Fruit fly (Drosophila melanogaster) whole organism, prepupa: ENCODE results near the gene Grx5.

ENCODE experiments used
- Blimp-1 ChIP-seq: fragments of 200-800 bp; sonication (Bioruptor generic); optimal IDR thresholded peaks from 3 replicates; lab custom pipeline; 2017; ENCODE audit warnings: missing biosample characterization, missing genetic modification characterization, mild to moderate bottlenecking, moderate library complexity, missing genetic modification reagents
- CG10631 ChIP-seq: fragments of 200-800 bp; sonication (Bioruptor generic); optimal IDR thresholded peaks from 2 replicates; lab custom pipeline; 2016; ENCODE audit warnings: missing biosample characterization, missing genetic modification characterization
- CG10669 ChIP-seq: fragments of 200-800 bp; sonication (Bioruptor generic); optimal IDR thresholded peaks from 3 replicates; lab custom pipeline; 2018; ENCODE audit warnings: missing biosample characterization, mild to moderate bottlenecking, missing genetic modification characterization, moderate library complexity
- CG11294 ChIP-seq: fragments of 200-800 bp; sonication (Bioruptor generic); IDR thresholded peaks from 2 replicates; pipeline ENCODE4 v1.3.6; 2022; ENCODE audit warnings: missing biosample characterization, missing genetic modification characterization
- CG1621 ChIP-seq: fragments of 200-800 bp; sonication (Bioruptor generic); optimal IDR thresholded peaks from 3 replicates; lab custom pipeline; 2018; ENCODE audit warnings: missing biosample characterization, mild to moderate bottlenecking, missing genetic modification characterization
- CG31627 ChIP-seq: fragments of 200-800 bp; sonication (Bioruptor generic); optimal IDR thresholded peaks from 3 replicates; lab custom pipeline; 2016; ENCODE audit warnings: missing biosample characterization, missing genetic modification characterization
- CG32006 ChIP-seq: fragments of 200-800 bp; sonication (Bioruptor generic); optimal IDR thresholded peaks from 3 replicates; lab custom pipeline; 2017; ENCODE audit warnings: missing biosample characterization, mild to moderate bottlenecking, missing genetic modification characterization
- CG34406 ChIP-seq: fragments of 200-800 bp; sonication (Bioruptor generic); optimal IDR thresholded peaks from 3 replicates; lab custom pipeline; 2016; ENCODE audit warnings: missing biosample characterization, missing genetic modification characterization
- CG3919 ChIP-seq: fragments of 200-800 bp; sonication (Bioruptor generic); optimal IDR thresholded peaks from 3 replicates; lab custom pipeline; 2016; ENCODE audit warnings: missing biosample characterization, missing genetic modification characterization
- CG4318 ChIP-seq: fragments of 200-800 bp; sonication (Bioruptor generic); optimal IDR thresholded peaks from 3 replicates; lab custom pipeline; 2017; ENCODE audit warnings: missing biosample characterization, mild to moderate bottlenecking, missing genetic modification characterization
- CG6163 ChIP-seq: fragments of 200-800 bp; sonication (Bioruptor generic); IDR thresholded peaks from 3 replicates; pipeline ENCODE4 v1.3.6; 2022; ENCODE audit warnings: missing biosample characterization, missing genetic modification characterization
- CG6276 ChIP-seq: fragments of 200-800 bp; sonication (Bioruptor generic); optimal IDR thresholded peaks from 2 replicates; lab custom pipeline; 2017; ENCODE audit warnings: missing biosample characterization, mild to moderate bottlenecking, missing genetic modification characterization
- CG6792 ChIP-seq: fragments of 200-800 bp; sonication (Bioruptor generic); optimal IDR thresholded peaks from 3 replicates; lab custom pipeline; 2016; ENCODE audit warnings: missing biosample characterization, missing genetic modification characterization
- CG6854 ChIP-seq: fragments of 200-800 bp; sonication (Bioruptor generic); optimal IDR thresholded peaks from 2 replicates; lab custom pipeline; 2017; ENCODE audit warnings: missing biosample characterization, mild to moderate bottlenecking, missing genetic modification characterization
- CG7368 ChIP-seq: fragments of 200-800 bp; sonication (Bioruptor generic); optimal IDR thresholded peaks from 3 replicates; lab custom pipeline; 2016; ENCODE audit warnings: missing biosample characterization, missing genetic modification characterization
- CG8632 ChIP-seq: fragments of 200-800 bp; sonication (Bioruptor generic); optimal IDR thresholded peaks from 3 replicates; lab custom pipeline; 2016; ENCODE audit warnings: missing biosample characterization, missing genetic modification characterization
- Eip78C ChIP-seq: fragments of 200-800 bp; sonication (Bioruptor generic); peaks from one replicate; lab custom pipeline; 2016; ENCODE audit warnings: missing biosample characterization, missing genetic modification characterization
- Ets96B ChIP-seq: fragments of 200-800 bp; optimal IDR thresholded peaks from 2 replicates; lab custom pipeline; 2019; ENCODE audit warnings: missing biosample characterization, mild to moderate bottlenecking, missing genetic modification characterization, moderate library complexity
- Gug ChIP-seq: fragments of 200-800 bp; sonication (Bioruptor generic); IDR thresholded peaks from 2 replicates; pipeline ENCODE4 v1.3.6; 2022; ENCODE audit warnings: missing biosample characterization, missing genetic modification characterization
- Hr39 ChIP-seq: fragments of 200-800 bp; sonication (Bioruptor generic); optimal IDR thresholded peaks from 2 replicates; lab custom pipeline; 2016; ENCODE audit warnings: missing biosample characterization, missing genetic modification characterization
- Hr4 ChIP-seq: fragments of 200-800 bp; sonication (Bioruptor generic); optimal IDR thresholded peaks from 3 replicates; lab custom pipeline; 2016; ENCODE audit warnings: missing biosample characterization, missing genetic modification characterization
- Lpt ChIP-seq: fragments of 200-800 bp; sonication (Bioruptor generic); optimal IDR thresholded peaks from 3 replicates; lab custom pipeline; 2016; ENCODE audit warnings: missing biosample characterization, missing genetic modification characterization
- Met ChIP-seq: fragments of 200-800 bp; sonication (Bioruptor generic); optimal IDR thresholded peaks from 3 replicates; lab custom pipeline; 2016; ENCODE audit warnings: missing biosample characterization, missing genetic modification characterization
- OdsH ChIP-seq: fragments of 200-800 bp; sonication (Bioruptor generic); optimal IDR thresholded peaks from 3 replicates; lab custom pipeline; 2016; ENCODE audit warnings: missing biosample characterization, missing genetic modification characterization
- Smox ChIP-seq: fragments of 200-800 bp; sonication (Bioruptor generic); optimal IDR thresholded peaks from 3 replicates; lab custom pipeline; 2016; ENCODE audit warnings: missing biosample characterization, missing genetic modification characterization
- Sox102F ChIP-seq: fragments of 200-800 bp; sonication (Bioruptor generic); optimal IDR thresholded peaks from 2 replicates; lab custom pipeline; 2016; ENCODE audit warnings: missing biosample characterization, mild to moderate bottlenecking, missing genetic modification characterization
- achi ChIP-seq: fragments of 200-800 bp; sonication (Bioruptor generic); optimal IDR thresholded peaks from 3 replicates; lab custom pipeline; 2016; ENCODE audit warnings: missing biosample characterization, missing genetic modification characterization
- acj6 ChIP-seq: fragments of 200-800 bp; sonication (Bioruptor generic); optimal IDR thresholded peaks from 3 replicates; lab custom pipeline; 2016; ENCODE audit warnings: missing biosample characterization, missing genetic modification characterization
- cyc ChIP-seq: fragments of 200-800 bp; sonication (Bioruptor generic); optimal IDR thresholded peaks from 3 replicates; lab custom pipeline; 2016; ENCODE audit warnings: missing biosample characterization, missing genetic modification characterization
- dsx ChIP-seq: fragments of 200-800 bp; optimal IDR thresholded peaks from 3 replicates; lab custom pipeline; 2019; ENCODE audit warnings: missing biosample characterization, mild to moderate bottlenecking, missing genetic modification characterization, moderate library complexity; ENCODE audit not compliant: poor library complexity, severe bottlenecking
- eg ChIP-seq: fragments of 200-800 bp; sonication (Bioruptor generic); IDR thresholded peaks from 3 replicates; pipeline ENCODE4 v1.3.6; 2022; ENCODE audit warnings: missing biosample characterization, missing genetic modification characterization
- esn ChIP-seq: fragments of 200-800 bp; sonication (Bioruptor generic); optimal IDR thresholded peaks from 2 replicates; lab custom pipeline; 2016; ENCODE audit warnings: missing biosample characterization, mild to moderate bottlenecking, missing genetic modification characterization, moderate library complexity
- fkh ChIP-seq: fragments of 200-800 bp; sonication (Bioruptor generic); optimal IDR thresholded peaks from 3 replicates; lab custom pipeline; 2017; ENCODE audit warnings: missing biosample characterization, mild to moderate bottlenecking, missing genetic modification characterization, moderate library complexity
- lz ChIP-seq: fragments of 200-800 bp; sonication (Bioruptor generic); optimal IDR thresholded peaks from 3 replicates; lab custom pipeline; 2016; ENCODE audit warnings: missing biosample characterization, missing genetic modification characterization
- net ChIP-seq: fragments of 200-800 bp; sonication (Bioruptor generic); optimal IDR thresholded peaks from 3 replicates; lab custom pipeline; 2016; ENCODE audit warnings: missing biosample characterization, missing genetic modification characterization
- pdm3 ChIP-seq: fragments of 200-800 bp; sonication (Bioruptor generic); optimal IDR thresholded peaks from 3 replicates; lab custom pipeline; 2016; ENCODE audit warnings: missing biosample characterization, missing genetic modification characterization
- salr ChIP-seq, 2 experiments: fragments of 200-800 bp; sonication (Bioruptor generic); optimal IDR thresholded peaks; 3 replicates each; lab custom pipeline; 2016 to 2018; ENCODE audit warnings: missing biosample characterization in 2 of 2, missing genetic modification characterization in 2 of 2, mild to moderate bottlenecking in 1 of 2
- spab ChIP-seq: fragments of 200-800 bp; sonication (Bioruptor generic); optimal IDR thresholded peaks from 2 replicates; lab custom pipeline; 2017; ENCODE audit warnings: missing biosample characterization, mild to moderate bottlenecking, missing genetic modification characterization, missing genetic modification reagents
- svp ChIP-seq: fragments of 200-800 bp; sonication (Bioruptor generic); peaks from one replicate; lab custom pipeline; 2016; ENCODE audit warnings: missing biosample characterization, missing genetic modification characterization
- topi ChIP-seq: fragments of 200-800 bp; sonication (Bioruptor generic); optimal IDR thresholded peaks from 3 replicates; lab custom pipeline; 2016; ENCODE audit warnings: missing biosample characterization, missing genetic modification characterization
- vri ChIP-seq: fragments of 200-800 bp; sonication (Bioruptor generic); optimal IDR thresholded peaks from 3 replicates; lab custom pipeline; 2016; ENCODE audit warnings: missing biosample characterization, mild to moderate bottlenecking, missing genetic modification characterization

The Grx5 gene

DNA sequence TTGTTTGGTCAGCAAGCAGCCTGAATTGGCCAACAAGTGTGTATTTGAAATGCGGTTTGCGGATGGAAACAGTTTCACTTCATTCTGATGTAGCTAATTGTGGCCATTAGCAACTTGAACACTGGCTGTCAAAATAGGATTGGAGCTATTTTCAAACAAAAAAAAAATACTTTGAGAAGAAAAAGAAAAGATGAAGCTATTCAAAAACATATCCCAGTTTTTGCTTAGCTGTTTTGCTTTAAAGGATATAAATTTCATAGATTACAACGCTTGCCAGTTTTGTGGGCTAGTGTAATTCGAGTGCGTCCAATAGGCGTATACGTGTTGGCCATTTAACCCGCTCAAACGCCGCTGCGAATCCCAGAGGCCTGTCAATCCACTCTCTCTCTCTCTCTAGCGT is 25.8 kb downstream of the Grx5 start (continued):
- TF ChIP-seq Blimp-1 (GFP tag; lab: Kevin White, UChicago) (no peak), CG32006 (GFP tag; lab: Kevin White, UChicago) (peak; percentile 73), CG4318 (GFP tag; lab: Kevin White, UChicago) (peak; percentile 27), net (peak; percentile 29)

dm6 chrX:14810433-14810832 is 27.6 kb downstream of the Grx5 start:
- TF ChIP-seq OdsH (GFP tag; lab: Kevin White, UChicago): peak; percentile 17
- peak; percentile 11 for TF ChIP-seq Met (GFP tag; lab: Kevin White, UChicago)
- TF ChIP-seq CG7368: no peak
- peak; percentile 13 for TF ChIP-seq achi (GFP tag; lab: Kevin White, UChicago)
- TF ChIP-seq svp: peak; percentile 75
- peak; percentile 2 for TF ChIP-seq topi (GFP tag; lab: Kevin White, UChicago)
- TF ChIP-seq CG6276 (GFP tag; lab: Kevin White, UChicago): no peak
- TF ChIP-seq esn (GFP tag; lab: Kevin White, UChicago): peak; percentile 40
- TF ChIP-seq cyc (GFP tag; lab: Kevin White, UChicago): peak; percentile 15
- peak; percentile 28 for TF ChIP-seq acj6
- no peak for TF ChIP-seq fkh (GFP tag; lab: Kevin White, UChicago)
- TF ChIP-seq Sox102F: peak; percentile 12
- TF ChIP-seq Eip78C (GFP tag; lab: Kevin White, UChicago): peak; percentile 47
- TF ChIP-seq CG8632: peak; percentile 31
- TF ChIP-seq CG32006 (GFP tag; lab: Kevin White, UChicago): peak; percentile 29
- no peak for TF ChIP-seq dsx (GFP tag; lab: Kevin White, UChicago)
- no peak for TF ChIP-seq salr (GFP tag; optimal IDR thresholded peaks at IDR 0.05; lab: Kevin White, UChicago)
- TF ChIP-seq Ets96B (tag; lab: Kevin White, UChicago): peak; percentile 12
- TF ChIP-seq Gug (GFP tag; lab: Robert Waterston, UW): 0 out of 2 replicates have a peak, but pooled peaks have one; percentile 26
- TF ChIP-seq CG6854 (GFP tag; lab: Kevin White, UChicago): no peak
- peak; percentile 3 for TF ChIP-seq vri
- TF ChIP-seq Hr39 (GFP tag; lab: Kevin White, UChicago): no peak
- peak; percentile 20 for TF ChIP-seq Smox (GFP tag; lab: Kevin White, UChicago)
- peak; percentile 17 for TF ChIP-seq lz (GFP tag; lab: Kevin White, UChicago)
- TF ChIP-seq Lpt (GFP tag; lab: Kevin White, UChicago): no peak
- TF ChIP-seq CG34406 (GFP tag; lab: Kevin White, UChicago): peak; percentile 42
- peak; percentile 19 for TF ChIP-seq CG3919 (GFP tag; lab: Kevin White, UChicago)
- TF ChIP-seq CG6792: peak; percentile 17

DNA sequence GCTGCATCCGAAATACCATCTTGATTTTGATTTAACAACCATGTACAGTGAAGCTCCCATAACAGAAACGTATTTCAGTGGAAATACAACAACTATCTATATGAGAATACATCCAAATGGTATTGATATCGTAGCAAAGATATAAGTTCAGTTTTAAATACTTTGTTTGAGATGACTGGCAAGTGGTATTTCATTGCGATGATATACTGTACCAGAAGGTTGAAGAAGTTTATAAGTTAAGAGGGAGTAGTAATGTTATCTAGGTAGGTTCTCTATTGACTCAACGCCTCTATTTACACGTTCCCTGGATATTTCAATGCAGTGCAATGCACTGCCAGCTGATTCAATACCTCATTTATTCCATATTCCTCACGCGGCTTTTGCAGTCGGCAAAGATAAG is 32.4 kb downstream of the Grx5 start:
- TF ChIP-seq topi (GFP tag; lab: Kevin White, UChicago) (no peak), CG32006 (GFP tag; lab: Kevin White, UChicago) (peak; percentile 22), CG6163 (GFP tag; lab: Robert Waterston, UW) (peak; percentile 49; the same call in 1 of the 3 replicates), CG10631 (GFP tag; lab: Kevin White, UChicago) (peak; percentile 23), spab (no peak), Lpt (GFP tag; lab: Kevin White, UChicago) (no peak), Eip78C (GFP tag; lab: Kevin White, UChicago) (peak; percentile 54), CG10669 (GFP tag; lab: Kevin White, UChicago) (peak; percentile 2), CG31627 (GFP tag; lab: Kevin White, UChicago) (no peak), CG34406 (GFP tag; lab: Kevin White, UChicago) (no peak), Hr39 (GFP tag; lab: Kevin White, UChicago) (no peak), eg (GFP tag; lab: Robert Waterston, UW) (peak; percentile 45; the same call in 2 of the 3 replicates), CG1621 (tag; lab: Kevin White, UChicago) (no peak), OdsH (GFP tag; lab: Kevin White, UChicago) (peak; percentile 16), CG6792 (no peak), pdm3 (GFP tag; lab: Kevin White, UChicago) (peak; percentile 4), Hr4 (GFP tag; lab: Kevin White, UChicago) (peak; percentile 1), CG11294 (GFP tag; lab: Robert Waterston, UW) (no peak)
